Worm (Caenorhabditis elegans) whole organism, L2 larva: ENCODE data around the gene M106.7.

Source experiments
- C34F6.9 ChIP-seq: fragments of 150-350 bp; optimal IDR thresholded peaks from 2 replicates; lab custom pipeline; 2014; ENCODE audit warnings: missing biosample characterization, missing genetic modification characterization
- F13H6.1 ChIP-seq: sonication (generic microtip); optimal IDR thresholded peaks from 2 replicates; lab custom pipeline; 2016; ENCODE audit warnings: missing genetic modification characterization, missing compliant biosample characterization
- R02D3.7 ChIP-seq: fragments of 150-350 bp; optimal IDR thresholded peaks from 2 replicates; lab custom pipeline; 2014; ENCODE audit warnings: missing biosample characterization, missing genetic modification characterization
- Y55F3AM.14 ChIP-seq: fragments of 200-800 bp; sonication (Bioruptor generic); optimal IDR thresholded peaks from 2 replicates; lab custom pipeline; 2018; ENCODE audit warnings: mild to moderate bottlenecking, missing genetic modification characterization, missing compliant biosample characterization
- ZK546.5 ChIP-seq: sonication (generic microtip); optimal IDR thresholded peaks from 2 replicates; lab custom pipeline; 2017; ENCODE audit warnings: missing biosample characterization, missing genetic modification characterization
- alr-1 ChIP-seq: fragments of 150-350 bp; optimal IDR thresholded peaks from 2 replicates; lab custom pipeline; 2014; ENCODE audit warnings: missing biosample characterization, missing genetic modification characterization
- aly-2 ChIP-seq: fragments of 150-350 bp; optimal IDR thresholded peaks from 2 replicates; lab custom pipeline; 2014; ENCODE audit warnings: missing biosample characterization, missing genetic modification characterization
- ama-1 ChIP-seq: fragments of 150-350 bp; optimal IDR thresholded peaks from 2 replicates; lab custom pipeline; 2018; ENCODE audit warnings: inconsistent platforms
- blmp-1 ChIP-seq: sonication (generic microtip); optimal IDR thresholded peaks from 2 replicates; lab custom pipeline; 2017; ENCODE audit warnings: missing genetic modification characterization, mild to moderate bottlenecking, missing compliant biosample characterization, antibody characterized with exemption, moderate library complexity; ENCODE audit not compliant: insufficient read depth
- ceh-16 ChIP-seq: fragments of 150-350 bp; optimal IDR thresholded peaks from 2 replicates; lab custom pipeline; 2014; ENCODE audit warnings: missing biosample characterization, missing genetic modification characterization
- ceh-82 ChIP-seq: fragments of 150-350 bp; optimal IDR thresholded peaks from 2 replicates; lab custom pipeline; 2014; ENCODE audit warnings: missing biosample characterization, missing genetic modification characterization
- crh-2 ChIP-seq: sonication (generic microtip); optimal IDR thresholded peaks from 2 replicates; lab custom pipeline; 2017; ENCODE audit warnings: missing biosample characterization, missing genetic modification characterization
- dmd-4 ChIP-seq: sonication (generic microtip); optimal IDR thresholded peaks from 2 replicates; lab custom pipeline; 2017; ENCODE audit warnings: missing biosample characterization, missing genetic modification characterization
- egl-27 ChIP-seq: sonication (generic microtip); optimal IDR thresholded peaks from 3 replicates; lab custom pipeline; 2017; ENCODE audit warnings: missing biosample characterization, missing genetic modification reagents, missing genetic modification characterization
- elt-1 ChIP-seq: fragments of 150-350 bp; optimal IDR thresholded peaks from 2 replicates; lab custom pipeline; 2014; ENCODE audit warnings: missing biosample characterization, missing genetic modification characterization
- elt-3 ChIP-seq: sonication (generic microtip); optimal IDR thresholded peaks from 2 replicates; lab custom pipeline; 2017; ENCODE audit warnings: missing biosample characterization, missing genetic modification characterization
- fos-1 ChIP-seq: fragments of 150-350 bp; optimal IDR thresholded peaks from 2 replicates; lab custom pipeline; 2014; ENCODE audit warnings: missing biosample characterization, missing genetic modification characterization
- gmeb-1 ChIP-seq: fragments of 150-350 bp; optimal IDR thresholded peaks from 2 replicates; lab custom pipeline; 2014; ENCODE audit warnings: missing biosample characterization, missing genetic modification characterization
- lin-11 ChIP-seq: fragments of 150-350 bp; sonication (generic microtip); optimal IDR thresholded peaks from 2 replicates; lab custom pipeline; 2014; ENCODE audit warnings: missing biosample characterization, missing genetic modification characterization, inconsistent platforms, mixed read lengths
- lin-13 ChIP-seq: fragments of 150-350 bp; optimal IDR thresholded peaks from 2 replicates; lab custom pipeline; 2014; ENCODE audit warnings: missing biosample characterization, missing genetic modification reagents, missing genetic modification characterization
- lin-39 ChIP-seq: fragments of 150-350 bp; optimal IDR thresholded peaks from 2 replicates; lab custom pipeline; 2014; ENCODE audit warnings: missing biosample characterization, missing genetic modification reagents, missing genetic modification characterization
- lsy-2 ChIP-seq, 2 experiments: fragments of 150-350 bp in 1 of 2; sonication (generic microtip) in 1 of 2; optimal IDR thresholded peaks; 2 replicates each; lab custom pipeline; 2014 to 2017; ENCODE audit warnings: missing biosample characterization in 2 of 2, missing genetic modification characterization in 2 of 2
- mab-5 ChIP-seq: fragments of 150-350 bp; optimal IDR thresholded peaks from 2 replicates; lab custom pipeline; 2014; ENCODE audit warnings: missing biosample characterization, missing genetic modification characterization
- mbf-1 ChIP-seq: sonication (generic microtip); optimal IDR thresholded peaks from 2 replicates; lab custom pipeline; 2017; ENCODE audit warnings: missing biosample characterization, missing genetic modification characterization
- mdl-1 ChIP-seq, 2 experiments: fragments of 150-350 bp in 1 of 2; sonication (generic microtip) in 1 of 2; optimal IDR thresholded peaks; 2 replicates each; lab custom pipeline; 2017; ENCODE audit warnings: missing biosample characterization in 2 of 2, missing genetic modification characterization in 2 of 2
- nhr-10 ChIP-seq: sonication (generic microtip); optimal IDR thresholded peaks from 2 replicates; lab custom pipeline; 2017; ENCODE audit warnings: missing biosample characterization, missing genetic modification characterization
- nhr-11 ChIP-seq: fragments of 150-350 bp; optimal IDR thresholded peaks from 2 replicates; lab custom pipeline; 2014; ENCODE audit warnings: missing biosample characterization, missing genetic modification characterization
- nhr-12 ChIP-seq: fragments of 150-350 bp; optimal IDR thresholded peaks from 2 replicates; lab custom pipeline; 2014; ENCODE audit warnings: missing biosample characterization, missing genetic modification characterization
- nhr-129 ChIP-seq: fragments of 150-350 bp; optimal IDR thresholded peaks from 2 replicates; lab custom pipeline; 2014; ENCODE audit warnings: missing biosample characterization, missing genetic modification characterization
- nhr-21 ChIP-seq: fragments of 150-350 bp; optimal IDR thresholded peaks from 2 replicates; lab custom pipeline; 2014; ENCODE audit warnings: missing biosample characterization, missing genetic modification characterization
- nhr-23 ChIP-seq: fragments of 150-350 bp; optimal IDR thresholded peaks from 2 replicates; lab custom pipeline; 2014; ENCODE audit warnings: missing biosample characterization, missing genetic modification reagents, missing genetic modification characterization
- nhr-237 ChIP-seq: fragments of 150-350 bp; optimal IDR thresholded peaks from 2 replicates; lab custom pipeline; 2014; ENCODE audit warnings: missing biosample characterization, missing genetic modification characterization
- nhr-25 ChIP-seq: fragments of 150-350 bp; sonication (generic microtip); optimal IDR thresholded peaks from 3 replicates; lab custom pipeline; 2014; ENCODE audit warnings: missing biosample characterization, missing genetic modification characterization
- nhr-6 ChIP-seq: fragments of 150-350 bp; optimal IDR thresholded peaks from 2 replicates; lab custom pipeline; 2014; ENCODE audit warnings: missing biosample characterization, missing genetic modification characterization
- nhr-77 ChIP-seq: fragments of 150-350 bp; optimal IDR thresholded peaks from 2 replicates; lab custom pipeline; 2014; ENCODE audit warnings: missing biosample characterization, missing genetic modification characterization
- peb-1 ChIP-seq: fragments of 150-350 bp; optimal IDR thresholded peaks from 2 replicates; lab custom pipeline; 2014; ENCODE audit warnings: missing biosample characterization, missing genetic modification characterization
- sem-4 ChIP-seq: fragments of 150-350 bp; optimal IDR thresholded peaks from 2 replicates; lab custom pipeline; 2014; ENCODE audit warnings: missing biosample characterization, missing genetic modification reagents, missing genetic modification characterization
- skn-1 ChIP-seq: sonication (generic microtip); optimal IDR thresholded peaks from 2 replicates; lab custom pipeline; 2017; ENCODE audit warnings: missing biosample characterization, missing genetic modification characterization
- sma-3 ChIP-seq: sonication (generic microtip); optimal IDR thresholded peaks from 2 replicates; lab custom pipeline; 2016; ENCODE audit warnings: missing genetic modification reagents, missing genetic modification characterization, missing compliant biosample characterization
- sma-9 ChIP-seq, 2 experiments: fragments of 150-350 bp in 1 of 2; sonication (generic microtip) in 1 of 2; optimal IDR thresholded peaks; 2 replicates each; lab custom pipeline; 2014 to 2016; ENCODE audit warnings: missing genetic modification characterization in 2 of 2, mild to moderate bottlenecking in 1 of 2, missing biosample characterization in 1 of 2, missing compliant biosample characterization in 1 of 2, missing genetic modification reagents in 1 of 2, moderate library complexity in 1 of 2
- snpc-4 ChIP-seq: fragments of 150-350 bp; optimal IDR thresholded peaks from 2 replicates; lab custom pipeline; 2014; ENCODE audit warnings: missing biosample characterization, missing genetic modification characterization
- unc-39 ChIP-seq: fragments of 150-350 bp; optimal IDR thresholded peaks from 2 replicates; lab custom pipeline; 2014; ENCODE audit warnings: missing biosample characterization, missing genetic modification characterization
- unc-55 ChIP-seq: fragments of 150-350 bp; sonication (generic microtip); optimal IDR thresholded peaks from 3 replicates; lab custom pipeline; 2014; ENCODE audit warnings: missing biosample characterization, missing genetic modification reagents, missing genetic modification characterization
- unc-62 ChIP-seq: fragments of 150-350 bp; optimal IDR thresholded peaks from 2 replicates; lab custom pipeline; 2014; ENCODE audit warnings: missing biosample characterization, missing genetic modification reagents, missing genetic modification characterization
- zag-1 ChIP-seq: fragments of 150-350 bp; optimal IDR thresholded peaks from 2 replicates; lab custom pipeline; 2014; ENCODE audit warnings: missing biosample characterization, missing genetic modification characterization
- ztf-1 ChIP-seq: fragments of 200-800 bp; sonication (Bioruptor generic); conservative IDR thresholded peaks from 2 replicates; pipeline ENCODE4 v1.3.6; 2022; ENCODE audit warnings: missing genetic modification characterization, missing compliant biosample characterization
- ztf-11 ChIP-seq: sonication (generic microtip); optimal IDR thresholded peaks from 2 replicates; lab custom pipeline; 2017; ENCODE audit warnings: missing biosample characterization, missing genetic modification characterization
- ztf-4 ChIP-seq: fragments of 150-350 bp; optimal IDR thresholded peaks from 2 replicates; lab custom pipeline; 2014; ENCODE audit warnings: missing biosample characterization, missing genetic modification characterization

M106.7 gene

DNA sequence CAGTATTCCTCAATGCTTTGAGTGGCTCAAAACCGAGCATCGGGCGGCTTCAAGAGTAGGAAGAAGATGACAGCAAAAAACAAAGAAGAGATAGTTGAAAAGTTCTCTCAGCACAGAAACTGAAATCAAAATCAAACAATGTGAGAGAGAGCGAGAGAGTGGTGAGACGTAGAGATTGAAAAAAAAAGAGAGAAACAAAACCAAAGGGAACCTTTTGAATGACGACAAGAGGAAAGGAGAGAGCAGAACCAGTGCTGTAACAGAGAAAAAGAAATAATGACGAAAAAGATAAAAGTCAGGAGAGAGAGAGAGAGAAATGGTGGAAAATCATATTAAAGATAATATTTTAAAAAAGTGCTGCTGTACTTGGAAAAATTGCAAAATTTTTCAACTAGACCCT, 10.2 kb upstream of the M106.7 start:
- no peak for TF ChIP-seq alr-1 (tag; lab: Kevin White, UChicago)
- TF ChIP-seq lin-13 = no peak
- TF ChIP-seq mab-5 (tag; lab: Kevin White, UChicago) = no peak
- no peak for TF ChIP-seq R02D3.7
- TF ChIP-seq elt-1 (tag; lab: Kevin White, UChicago) = no peak
- TF ChIP-seq ztf-1 (GFP tag; lab: Robert Waterston, UW) = no peak
- TF ChIP-seq lsy-2 (tag; optimal IDR thresholded peaks at IDR 0.05; lab: Kevin White, UChicago) = peak in 1 of 2 experiments; percentile 73
- no peak for TF ChIP-seq aly-2
- no peak for TF ChIP-seq sma-3
- no peak for TF ChIP-seq nhr-10 (tag; lab: Kevin White, UChicago)
- peak; percentile 30 for TF ChIP-seq unc-55
- TF ChIP-seq sma-9 (GFP tag; optimal IDR thresholded peaks at IDR 0.05; lab: Kevin White, UChicago) = peak; percentile 29
- no peak for TF ChIP-seq sma-9 (tag; optimal IDR thresholded peaks at IDR 0.05; lab: Kevin White, UChicago)
- TF ChIP-seq blmp-1 = no peak
- peak; percentile 42 for TF ChIP-seq C34F6.9 (tag; lab: Kevin White, UChicago)
- no peak for TF ChIP-seq lin-39 (tag; lab: Kevin White, UChicago)
- no peak for TF ChIP-seq nhr-77 (tag; lab: Kevin White, UChicago)
- TF ChIP-seq dmd-4 (tag; lab: Kevin White, UChicago) = no peak
- TF ChIP-seq snpc-4 = no peak
- TF ChIP-seq unc-62 (GFP tag; lab: Kevin White, UChicago) = no peak
- TF ChIP-seq ztf-11 (tag; lab: Kevin White, UChicago) = no peak
- no peak for TF ChIP-seq ceh-16 (tag; lab: Kevin White, UChicago)
- no peak for TF ChIP-seq lin-11 (tag; lab: Kevin White, UChicago)
- TF ChIP-seq fos-1 (tag; lab: Kevin White, UChicago) = peak; percentile 54
- TF ChIP-seq nhr-237 (tag; lab: Kevin White, UChicago) = no peak
- no peak for TF ChIP-seq sem-4 (tag; lab: Kevin White, UChicago)
- no peak for TF ChIP-seq egl-27 (tag; lab: Kevin White, UChicago)
- TF ChIP-seq ztf-4 (tag; lab: Kevin White, UChicago) = no peak
- peak; percentile 59 for TF ChIP-seq F13H6.1 (tag; lab: Kevin White, UChicago)
- TF ChIP-seq skn-1 (tag; lab: Kevin White, UChicago) = no peak
- no peak for TF ChIP-seq unc-39 (tag; lab: Kevin White, UChicago)
- no peak for TF ChIP-seq nhr-12 (tag; lab: Kevin White, UChicago)
- no peak for TF ChIP-seq peb-1 (tag; lab: Kevin White, UChicago)
- TF ChIP-seq crh-2 (tag; lab: Kevin White, UChicago) = peak; percentile 69
- no peak for TF ChIP-seq nhr-11 (tag; lab: Kevin White, UChicago)
- no peak for TF ChIP-seq ZK546.5 (tag; lab: Kevin White, UChicago)
- no peak for TF ChIP-seq elt-3 (tag; lab: Kevin White, UChicago)
- no peak for TF ChIP-seq nhr-21
- TF ChIP-seq zag-1 (tag; lab: Kevin White, UChicago) = no peak
- TF ChIP-seq nhr-129 = peak; percentile 42
- TF ChIP-seq mbf-1 = no peak
- TF ChIP-seq nhr-25 = no peak
- no peak for TF ChIP-seq ceh-82 (tag; lab: Kevin White, UChicago)
- no peak for TF ChIP-seq mdl-1 (tag; optimal IDR thresholded peaks at IDR 0.05; lab: Kevin White, UChicago)
- TF ChIP-seq ama-1 (lab: Kevin White, UChicago) = no peak
- TF ChIP-seq Y55F3AM.14 (GFP tag; lab: Kevin White, UChicago) = no peak
- no peak for TF ChIP-seq nhr-23
- no peak for TF ChIP-seq nhr-6 (tag; lab: Kevin White, UChicago)
- peak; percentile 30 for TF ChIP-seq gmeb-1
